Fruit fly (Drosophila melanogaster): ENCODE measurements around the gene cDIP.
A peak's percentile ranks its signal among the peaks of the same experiment; 100 is the strongest.

- TF ChIP-seq gt (GFP tag; IDR thresholded peaks at IDR 0.05) = no peak
- TF ChIP-seq eve (GFP tag; optimal IDR thresholded peaks at IDR 0.05) = no peak
- no peak for TF ChIP-seq cwo (GFP tag; optimal IDR thresholded peaks at IDR 0.05)
- TF ChIP-seq CG4424 (GFP tag; optimal IDR thresholded peaks at IDR 0.05) = no peak
- no peak for TF ChIP-seq kay (GFP tag; optimal IDR thresholded peaks at IDR 0.05)
- TF ChIP-seq Poxn (GFP tag; IDR thresholded peaks at IDR 0.05) = no peak
- TF ChIP-seq GATAe (GFP tag; conservative IDR thresholded peaks at IDR 0.05) = no peak
- TF ChIP-seq tin (GFP tag; optimal IDR thresholded peaks at IDR 0.05) = no peak
- no peak for TF ChIP-seq hbn (GFP tag; IDR thresholded peaks at IDR 0.05; ENCODE audit: partially characterized antibody)
- no peak; the same call in 2 of the 3 replicates for TF ChIP-seq CG7963 (GFP tag; IDR thresholded peaks at IDR 0.05; ENCODE audit: partially characterized antibody)
- no peak for TF ChIP-seq CG17568 (GFP tag; optimal IDR thresholded peaks at IDR 0.05)
- TF ChIP-seq gsb (GFP tag; IDR thresholded peaks at IDR 0.05) = no peak
- TF ChIP-seq tna (GFP tag; IDR thresholded peaks at IDR 0.05; ENCODE audit: partially characterized antibody) = peak; percentile 53; the same call in 1 of the 2 replicates
These were observed 4.9 kb downstream of the cDIP start for dm6 chr3R:21155931-21156488.

Measured in whole organism, embryonic.